Worm (Caenorhabditis elegans): Measurements from ENCODE around the gene T04C9.2.
A peak's percentile ranks its signal among the peaks of the same experiment; 100 is the strongest.

T04C9.2 gene

ce11 chrIII:5980274-5980918 is 11.3 kb upstream of the T04C9.2 start:
- TF ChIP-seq pax-1 (tag; optimal IDR thresholded peaks at IDR 0.05): peak; percentile 82
- TF ChIP-seq hlh-8 (tag; optimal IDR thresholded peaks at IDR 0.05): peak; percentile 85
- no peak for TF ChIP-seq F13H6.1 (tag; optimal IDR thresholded peaks at IDR 0.05)

- peak; percentile 94 for TF ChIP-seq elt-2 (tag; optimal IDR thresholded peaks at IDR 0.05)
- TF ChIP-seq ztf-16 (tag; optimal IDR thresholded peaks at IDR 0.05): no peak
Measured at ce11 chrIII:5981407-5981806, 10.3 kb upstream of the T04C9.2 start.

- TF ChIP-seq sox-2 (GFP tag; IDR thresholded peaks at IDR 0.05) (no peak), ceh-31 (tag; optimal IDR thresholded peaks at IDR 0.05) (no peak), unc-55 (GFP tag; optimal IDR thresholded peaks at IDR 0.05) (no peak), ceh-45 (GFP tag; IDR thresholded peaks at IDR 0.05) (no peak), hlh-8 (tag; optimal IDR thresholded peaks at IDR 0.05) (no peak), elt-2 (tag; optimal IDR thresholded peaks at IDR 0.05) (no peak), lim-6 (tag; optimal IDR thresholded peaks at IDR 0.05) (no peak), ceh-6 (GFP tag; optimal IDR thresholded peaks at IDR 0.05) (no peak), fkh-6 (tag; optimal IDR thresholded peaks at IDR 0.05) (no peak), K02D7.2 (tag; optimal IDR thresholded peaks at IDR 0.05) (no peak), eyg-1 (tag; optimal IDR thresholded peaks at IDR 0.05) (no peak)
Measured at ce11 chrIII:5982026-5982425, 9.7 kb upstream of the T04C9.2 start, which contains the start of gene frm-2. Gene frm-2, minus strand, starts transcription at chrIII:5982126.

ce11 chrIII:5982753-5983390 is 8.8 kb upstream of the T04C9.2 start:
- TF ChIP-seq ceh-31 (tag; optimal IDR thresholded peaks at IDR 0.05) (peak; percentile 17), pax-1 (tag; optimal IDR thresholded peaks at IDR 0.05) (no peak), nhr-232 (tag; optimal IDR thresholded peaks at IDR 0.05) (no peak), hlh-30 (tag; optimal IDR thresholded peaks at IDR 0.05; ENCODE audit: insufficient read depth) (peak; percentile 48)

- no peak for TF ChIP-seq hlh-6 (tag; optimal IDR thresholded peaks at IDR 0.05)
- TF ChIP-seq dmd-4 (tag; optimal IDR thresholded peaks at IDR 0.05; ENCODE audit: borderline replicate concordance): no peak
- no peak for TF ChIP-seq nfya-1 (tag; optimal IDR thresholded peaks at IDR 0.05)
Measured at ce11 chrIII:5985340-5985739, 6.3 kb upstream of the T04C9.2 start, which contains the start of gene T04C9.3. Gene T04C9.3, plus strand, starts transcription at chrIII:5985640.

- no peak for TF ChIP-seq lim-6 (tag; optimal IDR thresholded peaks at IDR 0.05)
- no peak for TF ChIP-seq F13H6.1 (tag; optimal IDR thresholded peaks at IDR 0.05)
- no peak for TF ChIP-seq gmeb-2 (tag; optimal IDR thresholded peaks at IDR 0.05)
- TF ChIP-seq hlh-13 (GFP tag; optimal IDR thresholded peaks at IDR 0.05): no peak
- TF ChIP-seq ceh-48 (tag; optimal IDR thresholded peaks at IDR 0.05): no peak
- no peak for TF ChIP-seq ama-1 (optimal IDR thresholded peaks at IDR 0.05)
- no peak for TF ChIP-seq C08G9.2 (tag; optimal IDR thresholded peaks at IDR 0.05)
- no peak for TF ChIP-seq C38D4.7 (GFP tag; optimal IDR thresholded peaks at IDR 0.05)
- peak; percentile 0 for TF ChIP-seq tbx-2 (tag; optimal IDR thresholded peaks at IDR 0.05)
- TF ChIP-seq ceh-31 (tag; optimal IDR thresholded peaks at IDR 0.05): peak; percentile 29
- no peak for TF ChIP-seq mec-3 (tag; optimal IDR thresholded peaks at IDR 0.05; ENCODE audit: borderline replicate concordance)
- no peak for TF ChIP-seq ceh-18 (tag; optimal IDR thresholded peaks at IDR 0.05)
- TF ChIP-seq eyg-1 (tag; optimal IDR thresholded peaks at IDR 0.05): no peak
- TF ChIP-seq elt-4 (tag; optimal IDR thresholded peaks at IDR 0.05): no peak
- TF ChIP-seq unc-42 (tag; optimal IDR thresholded peaks at IDR 0.05): peak; percentile 72
- no peak for TF ChIP-seq unc-86 (tag; optimal IDR thresholded peaks at IDR 0.05)
- TF ChIP-seq zip-5 (tag; optimal IDR thresholded peaks at IDR 0.05): no peak
Measured at ce11 chrIII:5988010-5988409, 3.7 kb upstream of the T04C9.2 start.
